Worm (Caenorhabditis elegans): ENCODE measurements around the gene B0546.3.

- TF ChIP-seq lin-32 (GFP tag; optimal IDR thresholded peaks at IDR 0.05) (no peak), unc-62 (GFP tag; optimal IDR thresholded peaks at IDR 0.05) (no peak), nhr-237 (tag; optimal IDR thresholded peaks at IDR 0.05) (no peak), lsy-2 (tag; optimal IDR thresholded peaks at IDR 0.05) (no peak), unc-39 (tag; optimal IDR thresholded peaks at IDR 0.05) (no peak)
Measured at ce11 chrIV:3422516-3422915, 39.9 kb upstream of the B0546.3 start, which contains the start of gene C04C3.6.
